Fruit fly (Drosophila melanogaster): ENCODE results near the gene CG18558.

Gene CG18558

DNA sequence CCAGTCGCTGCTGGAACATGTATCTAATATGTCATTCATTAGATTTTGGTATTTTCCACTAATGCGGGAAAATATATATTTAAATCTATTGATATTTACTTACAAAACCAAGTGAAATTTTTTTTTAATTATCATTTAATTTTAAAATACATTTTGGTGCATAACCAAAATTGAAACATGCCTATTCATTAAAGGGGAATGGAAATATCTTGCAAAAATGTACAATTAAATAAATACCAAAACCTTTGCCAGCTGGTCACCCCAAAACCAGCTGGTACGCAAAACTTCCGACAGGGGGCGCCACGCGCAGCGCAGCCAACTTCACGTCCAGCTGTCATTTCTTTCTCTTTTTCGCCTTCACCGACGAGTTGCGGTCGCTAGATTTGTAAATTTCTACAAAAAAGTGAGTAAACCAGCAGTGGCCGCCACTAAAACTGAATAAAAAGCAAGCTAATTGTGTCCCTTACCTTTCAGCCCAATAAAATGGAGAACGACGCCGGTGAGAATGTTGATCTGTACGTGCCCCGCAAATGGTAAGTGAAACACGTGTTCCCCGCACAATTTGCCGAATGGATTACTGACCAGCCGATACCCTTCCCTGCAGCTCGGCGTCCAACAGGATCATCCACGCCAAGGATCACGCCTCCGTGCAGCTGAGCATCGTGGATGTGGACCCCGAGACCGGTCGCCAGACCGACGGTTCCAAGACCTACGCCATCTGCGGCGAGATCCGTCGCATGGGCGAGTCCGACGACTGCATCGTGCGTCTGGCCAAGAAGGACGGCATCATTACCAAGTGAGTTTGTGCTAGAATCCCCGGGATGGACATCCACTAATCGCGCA, 11.7 kb upstream of the CG18558 start, which contains the start of the genes CG3104 and RpS21 (continued):
- TF ChIP-seq CG18599 (GFP tag; optimal IDR thresholded peaks at IDR 0.05), result peak; percentile 88
- peak; percentile 90 for TF ChIP-seq pzg (GFP tag; optimal IDR thresholded peaks at IDR 0.05)
- peak; percentile 71 for TF ChIP-seq ems (GFP tag; optimal IDR thresholded peaks at IDR 0.05)
- peak; percentile 85 for TF ChIP-seq tin (GFP tag; optimal IDR thresholded peaks at IDR 0.05)
- peak; percentile 29; the same call in 1 of the 2 replicates for TF ChIP-seq esg (GFP tag; conservative IDR thresholded peaks at IDR 0.05)
- TF ChIP-seq CG4854 (GFP tag; optimal IDR thresholded peaks at IDR 0.05), result peak; percentile 75
- TF ChIP-seq CG15601 (tag; optimal IDR thresholded peaks at IDR 0.05), result peak; percentile 87
- peak; percentile 72 for TF ChIP-seq klu (GFP tag; IDR thresholded peaks at IDR 0.05)
- TF ChIP-seq gsb-n (tag; optimal IDR thresholded peaks at IDR 0.05), result peak; percentile 76
- TF ChIP-seq Deaf1 (tag; optimal IDR thresholded peaks at IDR 0.05), result peak; percentile 61
- peak; percentile 97 for TF ChIP-seq HLHmδ (GFP tag; optimal IDR thresholded peaks at IDR 0.05)
- no peak for TF ChIP-seq tll (GFP tag; optimal IDR thresholded peaks at IDR 0.05)
- peak; percentile 11 for TF ChIP-seq tap (tag; optimal IDR thresholded peaks at IDR 0.05)
- TF ChIP-seq Sox102F (GFP tag; optimal IDR thresholded peaks at IDR 0.05), result peak; percentile 38
- peak; percentile 88 for TF ChIP-seq CG14441 (GFP tag; IDR thresholded peaks at IDR 0.05)
- peak; percentile 53 to 83 for TF ChIP-seq Hr51 (GFP tag; optimal IDR thresholded peaks at IDR 0.05)
- TF ChIP-seq jing (GFP tag; optimal IDR thresholded peaks at IDR 0.05), result peak; percentile 39
- no peak; the same call in 2 of the 3 replicates for TF ChIP-seq zen2 (GFP tag; IDR thresholded peaks at IDR 0.05; ENCODE audit: partially characterized antibody)
- TF ChIP-seq CG8089 (GFP tag; optimal IDR thresholded peaks at IDR 0.05), result peak; percentile 83
- peak; percentile 85 for TF ChIP-seq Fer1 (GFP tag; optimal IDR thresholded peaks at IDR 0.05)
- TF ChIP-seq CG30403 (GFP tag; optimal IDR thresholded peaks at IDR 0.05), result peak; percentile 85
- TF ChIP-seq CG13775 (GFP tag; optimal IDR thresholded peaks at IDR 0.05), result peak; percentile 93
- TF ChIP-seq lmd (GFP tag; IDR thresholded peaks at IDR 0.05), result peak; percentile 82
- peak; percentile 81 for TF ChIP-seq gsb (GFP tag; IDR thresholded peaks at IDR 0.05)
- TF ChIP-seq toy (GFP tag; IDR thresholded peaks at IDR 0.05), result peak; percentile 80; the same call in 1 of the 2 replicates
- peak; percentile 86 for TF ChIP-seq CG13624 (GFP tag; optimal IDR thresholded peaks at IDR 0.05)
- TF ChIP-seq dm (GFP tag; optimal IDR thresholded peaks at IDR 0.05), result peak; percentile 95
- TF ChIP-seq vvl (GFP tag; IDR thresholded peaks at IDR 0.05), result peak; percentile 91
- peak; percentile 69 for TF ChIP-seq CG4707 (GFP tag; optimal IDR thresholded peaks at IDR 0.05)
- TF ChIP-seq CG10431 (GFP tag; optimal IDR thresholded peaks at IDR 0.05), result peak; percentile 93
- TF ChIP-seq CG18262 (tag; optimal IDR thresholded peaks at IDR 0.05), result peak; percentile 73
- peak; percentile 68 for TF ChIP-seq CG7928 (GFP tag; optimal IDR thresholded peaks at IDR 0.05)
- peak; percentile 72 for TF ChIP-seq dmrt99B (tag; optimal IDR thresholded peaks at IDR 0.05)
- peak; percentile 48 for TF ChIP-seq Spps (tag; optimal IDR thresholded peaks at IDR 0.05)
- 0 out of 2 replicates have a peak, but pooled peaks have one; percentile 55 for TF ChIP-seq Poxn (GFP tag; IDR thresholded peaks at IDR 0.05)
- TF ChIP-seq pum (GFP tag; optimal IDR thresholded peaks at IDR 0.05), result peak; percentile 65
- no peak for TF ChIP-seq GATAe (GFP tag; conservative IDR thresholded peaks at IDR 0.05)
- peak; percentile 71 for TF ChIP-seq Dek (tag; optimal IDR thresholded peaks at IDR 0.05)
- no peak for TF ChIP-seq pan (optimal IDR thresholded peaks at IDR 0.05)
- TF ChIP-seq pan (GFP tag; optimal IDR thresholded peaks at IDR 0.05 in 1 of 2, IDR thresholded peaks at IDR 0.05 in 1 of 2), result peak in 1 of 2 experiments; percentile 85
- TF ChIP-seq CG15011 (GFP tag; optimal IDR thresholded peaks at IDR 0.05), result peak; percentile 86
- peak; percentile 92 for TF ChIP-seq Meics (GFP tag; optimal IDR thresholded peaks at IDR 0.05)
- TF ChIP-seq odd (GFP tag; optimal IDR thresholded peaks at IDR 0.05), result peak; percentile 80
- TF ChIP-seq CG34224 (GFP tag; IDR thresholded peaks at IDR 0.05; ENCODE audit: partially characterized antibody), result no peak; the same call in 2 of the 3 replicates
- TF ChIP-seq E2f1 (GFP tag; IDR thresholded peaks at IDR 0.05), result peak; percentile 82
- peak; percentile 62; the same call in 2 of the 3 replicates for TF ChIP-seq CG11093 (GFP tag; IDR thresholded peaks at IDR 0.05)
- TF ChIP-seq CG4360 (GFP tag; IDR thresholded peaks at IDR 0.05), result peak; percentile 62
- TF ChIP-seq fd96Cb (tag; optimal IDR thresholded peaks at IDR 0.05), result peak; percentile 60
